Worm (Caenorhabditis elegans): ENCODE data around the gene K08D12.4.

DNA sequence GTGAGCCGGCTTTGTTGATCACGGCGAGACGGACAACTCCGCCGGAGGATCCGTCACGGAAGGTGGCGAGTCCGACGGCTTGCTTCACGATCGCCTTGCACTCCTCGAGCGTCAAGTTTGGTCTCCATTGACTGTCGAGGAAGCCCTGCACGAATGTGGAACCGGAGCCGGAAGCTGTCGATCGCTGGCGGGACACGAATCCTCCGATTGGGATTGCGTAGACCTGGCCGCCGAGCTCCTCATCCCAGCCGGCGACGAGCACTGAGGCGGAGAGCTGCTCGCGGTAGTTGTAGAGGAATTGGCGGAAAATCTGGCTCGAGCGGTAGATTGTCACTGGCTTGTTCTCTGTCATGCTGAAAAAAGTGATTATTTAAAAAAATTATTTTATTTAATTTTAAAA lies 1.9 kb downstream of the K08D12.4 start:
- TF ChIP-seq mab-5 (tag; optimal IDR thresholded peaks at IDR 0.05): no peak
- no peak for TF ChIP-seq ztf-11 (tag; optimal IDR thresholded peaks at IDR 0.05)
- TF ChIP-seq lin-32 (GFP tag; optimal IDR thresholded peaks at IDR 0.05): no peak
- no peak for TF ChIP-seq ceh-43 (GFP tag; optimal IDR thresholded peaks at IDR 0.05)
- TF ChIP-seq snpc-4 (tag; optimal IDR thresholded peaks at IDR 0.05): no peak
- no peak for TF ChIP-seq elt-3 (tag; optimal IDR thresholded peaks at IDR 0.05)
- no peak for TF ChIP-seq nhr-237 (tag; optimal IDR thresholded peaks at IDR 0.05)
- no peak for TF ChIP-seq unc-62 (GFP tag; optimal IDR thresholded peaks at IDR 0.05)
- TF ChIP-seq elt-1 (tag; optimal IDR thresholded peaks at IDR 0.05; ENCODE audit: borderline replicate concordance, insufficient read depth): no peak
- no peak for TF ChIP-seq nhr-76 (tag; optimal IDR thresholded peaks at IDR 0.05)
- no peak for TF ChIP-seq unc-39 (tag; optimal IDR thresholded peaks at IDR 0.05)
- TF ChIP-seq drap-1 (GFP tag; optimal IDR thresholded peaks at IDR 0.05): no peak
- no peak for TF ChIP-seq nhr-12 (tag; optimal IDR thresholded peaks at IDR 0.05)
- TF ChIP-seq nhr-28 (tag; optimal IDR thresholded peaks at IDR 0.05): no peak
